Fruit fly (Drosophila melanogaster): ENCODE measurements around the gene Tim9a.
A peak's percentile ranks its signal among the peaks of the same experiment; 100 is the strongest.

dm6 chrX:13383770-13384169, 1.2 kb upstream of the Tim9a start:
- no peak for TF ChIP-seq CG5204 (GFP tag; optimal IDR thresholded peaks at IDR 0.05)
- TF ChIP-seq cnc (optimal IDR thresholded peaks at IDR 0.05), result no peak
- peak; percentile 39 for TF ChIP-seq CG14711 (tag; optimal IDR thresholded peaks at IDR 0.05)
- TF ChIP-seq bab1 (GFP tag; optimal IDR thresholded peaks at IDR 0.05), result peak; percentile 61
- TF ChIP-seq Mnt (GFP tag; optimal IDR thresholded peaks at IDR 0.05), result peak; percentile 89
